Fruit fly (Drosophila melanogaster): ENCODE measurements around the gene Ufd1.

Ufd1 gene

DNA sequence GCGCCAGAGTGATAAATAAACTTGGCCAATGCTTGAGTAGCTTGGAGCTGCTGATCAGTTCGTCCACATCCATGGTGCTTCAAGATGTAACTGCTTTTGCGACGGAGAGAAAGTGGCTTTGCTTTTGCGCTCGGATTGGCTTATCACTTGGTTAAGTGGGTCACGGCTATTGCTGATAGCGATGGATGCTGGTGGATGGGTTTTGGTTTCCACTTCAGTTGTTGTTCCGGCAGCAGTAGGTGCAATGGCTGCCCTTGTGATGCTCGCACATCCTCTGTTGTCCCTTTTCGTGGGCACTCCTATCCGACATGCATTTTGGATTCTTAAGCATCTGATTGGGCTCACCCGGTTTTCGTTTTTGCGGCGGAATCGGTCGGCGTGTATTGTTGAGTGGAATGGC is 28.7 kb downstream of the Ufd1 start:
- TF ChIP-seq Dll (optimal IDR thresholded peaks at IDR 0.05), result no peak
- TF ChIP-seq usp (GFP tag; optimal IDR thresholded peaks at IDR 0.05), result no peak
- TF ChIP-seq CG8478 (optimal IDR thresholded peaks at IDR 0.05), result no peak
- no peak for TF ChIP-seq pan (optimal IDR thresholded peaks at IDR 0.05)
- TF ChIP-seq EcR (GFP tag; optimal IDR thresholded peaks at IDR 0.05), result no peak
- TF ChIP-seq psq (optimal IDR thresholded peaks at IDR 0.05), result no peak

DNA sequence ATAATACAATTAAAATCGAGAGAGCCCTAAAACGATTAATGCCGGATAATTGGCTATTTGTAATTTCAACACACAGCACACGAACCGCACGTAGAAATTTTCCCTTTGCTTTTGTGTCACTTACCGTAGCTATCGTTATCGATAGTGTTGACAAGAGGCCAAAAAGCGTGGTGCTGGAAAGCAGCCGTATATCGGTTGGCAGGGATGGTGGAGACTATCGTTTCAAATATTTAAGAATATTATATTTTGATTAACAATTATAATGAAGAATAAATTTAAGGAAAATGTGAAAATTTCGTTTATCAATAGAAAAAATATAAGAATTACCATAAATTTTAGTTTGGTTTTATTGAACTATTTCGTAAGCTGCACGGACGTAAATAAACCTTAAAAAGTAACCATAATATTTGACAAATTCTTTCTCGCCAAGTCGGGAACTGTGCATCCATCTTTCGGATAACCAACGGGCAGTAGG is 29.9 kb downstream of the Ufd1 start, which contains the start of gene JIL-1:
Gene JIL-1 (minus strand): TSS at position 148 of the 475 bp plus-strand sequence.
- no peak for TF ChIP-seq Dll (optimal IDR thresholded peaks at IDR 0.05)
- no peak for TF ChIP-seq CG8478 (optimal IDR thresholded peaks at IDR 0.05)
- no peak for TF ChIP-seq pan (optimal IDR thresholded peaks at IDR 0.05)
- TF ChIP-seq usp (GFP tag; optimal IDR thresholded peaks at IDR 0.05), result no peak
- no peak for TF ChIP-seq psq (optimal IDR thresholded peaks at IDR 0.05)
- no peak for TF ChIP-seq EcR (GFP tag; optimal IDR thresholded peaks at IDR 0.05)

DNA sequence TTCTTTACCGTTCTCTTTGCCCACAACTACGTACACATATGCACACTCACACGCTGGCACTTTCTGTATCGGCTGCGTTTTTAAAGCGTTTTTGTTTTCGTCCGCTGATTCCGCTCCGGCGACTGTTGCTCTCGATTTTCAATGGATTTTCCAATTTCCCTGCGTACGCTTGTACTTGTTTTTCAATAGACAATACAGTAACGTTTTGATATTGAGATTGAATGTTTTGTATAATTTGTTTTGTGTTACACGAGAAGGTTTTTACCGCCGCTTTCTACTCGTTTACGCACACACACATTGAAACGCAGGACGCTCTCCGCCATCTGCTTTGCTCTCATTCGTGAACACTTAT is 30.4 kb downstream of the Ufd1 start:
- TF ChIP-seq Dll (optimal IDR thresholded peaks at IDR 0.05) (no peak), usp (GFP tag; optimal IDR thresholded peaks at IDR 0.05) (no peak), CG8478 (optimal IDR thresholded peaks at IDR 0.05) (no peak), pan (optimal IDR thresholded peaks at IDR 0.05) (no peak), EcR (GFP tag; optimal IDR thresholded peaks at IDR 0.05) (no peak), psq (optimal IDR thresholded peaks at IDR 0.05) (no peak)

dm6 chr3L:11091943-11092609 is 30.9 kb downstream of the Ufd1 start:
- no peak for TF ChIP-seq CG8478 (optimal IDR thresholded peaks at IDR 0.05)
- no peak for TF ChIP-seq Dll (optimal IDR thresholded peaks at IDR 0.05)
- no peak for TF ChIP-seq usp (GFP tag; optimal IDR thresholded peaks at IDR 0.05)
- no peak for TF ChIP-seq EcR (GFP tag; optimal IDR thresholded peaks at IDR 0.05)
- TF ChIP-seq psq (optimal IDR thresholded peaks at IDR 0.05), result no peak
- TF ChIP-seq pan (optimal IDR thresholded peaks at IDR 0.05), result no peak

- TF ChIP-seq EcR (GFP tag; optimal IDR thresholded peaks at IDR 0.05), result no peak
Observed at dm6 chr3L:11089805-11090440, 33.1 kb downstream of the Ufd1 start.

DNA sequence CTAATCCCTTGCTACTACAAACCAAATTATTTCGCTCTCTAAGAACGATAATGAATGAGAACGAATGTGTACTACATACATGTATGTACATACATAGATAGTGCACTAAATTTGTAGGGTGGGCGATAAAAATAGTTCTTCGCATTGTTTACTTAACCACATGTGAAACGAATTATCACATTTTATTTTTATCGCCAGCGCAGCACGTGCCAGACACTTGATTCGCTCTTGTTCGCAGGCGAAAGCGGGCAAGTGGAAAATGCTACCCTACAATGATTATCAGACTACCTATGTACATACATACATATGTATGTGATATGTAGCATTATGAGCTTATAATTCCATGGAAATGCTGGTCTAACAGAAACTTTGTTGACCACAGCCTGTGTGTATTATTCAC is 37.2 kb downstream of the Ufd1 start:
- no peak for TF ChIP-seq usp (GFP tag; optimal IDR thresholded peaks at IDR 0.05)
- TF ChIP-seq CG8478 (optimal IDR thresholded peaks at IDR 0.05), result no peak
- TF ChIP-seq Dll (optimal IDR thresholded peaks at IDR 0.05), result no peak
- no peak for TF ChIP-seq EcR (GFP tag; optimal IDR thresholded peaks at IDR 0.05)
- no peak for TF ChIP-seq pan (optimal IDR thresholded peaks at IDR 0.05)
- no peak for TF ChIP-seq psq (optimal IDR thresholded peaks at IDR 0.05)

- TF ChIP-seq usp (GFP tag; optimal IDR thresholded peaks at IDR 0.05), result no peak
- no peak for TF ChIP-seq pan (optimal IDR thresholded peaks at IDR 0.05)
- no peak for TF ChIP-seq EcR (GFP tag; optimal IDR thresholded peaks at IDR 0.05)
Observed at dm6 chr3L:11084557-11085231, 38.3 kb downstream of the Ufd1 start.

- TF ChIP-seq Dll (optimal IDR thresholded peaks at IDR 0.05) (no peak), pan (optimal IDR thresholded peaks at IDR 0.05) (no peak), psq (optimal IDR thresholded peaks at IDR 0.05) (no peak), usp (GFP tag; optimal IDR thresholded peaks at IDR 0.05) (no peak), EcR (GFP tag; optimal IDR thresholded peaks at IDR 0.05) (no peak), CG8478 (optimal IDR thresholded peaks at IDR 0.05) (no peak)
Observed at dm6 chr3L:11083605-11084004, 39.4 kb downstream of the Ufd1 start.

- TF ChIP-seq EcR (GFP tag; optimal IDR thresholded peaks at IDR 0.05), result no peak
- no peak for TF ChIP-seq usp (GFP tag; optimal IDR thresholded peaks at IDR 0.05)
- TF ChIP-seq Dll (optimal IDR thresholded peaks at IDR 0.05), result no peak
- TF ChIP-seq pan (optimal IDR thresholded peaks at IDR 0.05), result no peak
- TF ChIP-seq psq (optimal IDR thresholded peaks at IDR 0.05), result no peak
- TF ChIP-seq CG8478 (optimal IDR thresholded peaks at IDR 0.05), result no peak
Observed at dm6 chr3L:11074043-11074853, 48.8 kb downstream of the Ufd1 start, which contains the start of the genes Pfdn2 and Noc1. Pfdn2 (minus strand) TSS chr3L:11074388. Noc1 (plus strand) TSS chr3L:11074769.

All from whole organism.